Worm (Caenorhabditis elegans): ENCODE measurements around the gene mdl-1.

mdl-1 gene

ce11 chrX:6792281-6793003 is 50.3 kb downstream of the mdl-1 start:
- TF ChIP-seq dao-5 (tag; optimal IDR thresholded peaks at IDR 0.05) (no peak), him-1 (tag; optimal IDR thresholded peaks at IDR 0.05) (no peak), W03F9.2 (tag; optimal IDR thresholded peaks at IDR 0.05) (no peak)
